Worm (Caenorhabditis elegans) whole organism, young adult: ENCODE measurements around the gene Y66C5A.2.

ENCODE experiments used
- F49E8.2 ChIP-seq: sonication (generic microtip); optimal IDR thresholded peaks from 3 replicates; lab custom pipeline; 2017; ENCODE audit warnings: missing genetic modification characterization, mild to moderate bottlenecking, missing compliant biosample characterization, antibody characterized with exemption, moderate library complexity; ENCODE audit not compliant: insufficient read depth
- aptf-3 ChIP-seq: fragments of 200-800 bp; sonication (Bioruptor generic); IDR thresholded peaks from 2 replicates; pipeline ENCODE4 v1.3.6; 2022; ENCODE audit warnings: missing genetic modification characterization, missing compliant biosample characterization
- bed-2 ChIP-seq: fragments of 200-800 bp; sonication (Bioruptor generic); IDR thresholded peaks from 2 replicates; pipeline ENCODE4 v1.3.6; 2022; ENCODE audit warnings: missing genetic modification reagents, missing genetic modification characterization, missing compliant biosample characterization
- ceh-100 ChIP-seq: fragments of 200-800 bp; sonication (Bioruptor generic); IDR thresholded peaks from 2 replicates; pipeline ENCODE4 v1.3.6; 2022; ENCODE audit warnings: missing genetic modification reagents, missing genetic modification characterization, missing compliant biosample characterization
- gei-17 ChIP-seq: fragments of 200-800 bp; sonication (Bioruptor generic); optimal IDR thresholded peaks from 2 replicates; lab custom pipeline; 2018; ENCODE audit warnings: mild to moderate bottlenecking, missing genetic modification characterization, missing compliant biosample characterization
- lin-35 ChIP-seq, 3 experiments: fragments of 150-350 bp in 2 of 3; sonication (generic microtip) in 1 of 3; optimal IDR thresholded peaks; 2 replicates each; lab custom pipeline; 2014 to 2018; ENCODE audit warnings: missing biosample characterization in 3 of 3, missing genetic modification characterization in 3 of 3, missing genetic modification reagents in 3 of 3
- snpc-4 ChIP-seq, 5 experiments: fragments of 150-350 bp in 1 of 5; sonication (generic microtip) in 4 of 5; optimal IDR thresholded peaks; 2 replicates each; lab custom pipeline; 2014 to 2018; ENCODE audit warnings: missing genetic modification characterization in 5 of 5, missing biosample characterization in 3 of 5, antibody characterized with exemption in 2 of 5, mild to moderate bottlenecking in 2 of 5, missing compliant biosample characterization in 2 of 5, missing genotype in 2 of 5, moderate library complexity in 2 of 5, missing genetic modification reagents in 1 of 5

DNA sequence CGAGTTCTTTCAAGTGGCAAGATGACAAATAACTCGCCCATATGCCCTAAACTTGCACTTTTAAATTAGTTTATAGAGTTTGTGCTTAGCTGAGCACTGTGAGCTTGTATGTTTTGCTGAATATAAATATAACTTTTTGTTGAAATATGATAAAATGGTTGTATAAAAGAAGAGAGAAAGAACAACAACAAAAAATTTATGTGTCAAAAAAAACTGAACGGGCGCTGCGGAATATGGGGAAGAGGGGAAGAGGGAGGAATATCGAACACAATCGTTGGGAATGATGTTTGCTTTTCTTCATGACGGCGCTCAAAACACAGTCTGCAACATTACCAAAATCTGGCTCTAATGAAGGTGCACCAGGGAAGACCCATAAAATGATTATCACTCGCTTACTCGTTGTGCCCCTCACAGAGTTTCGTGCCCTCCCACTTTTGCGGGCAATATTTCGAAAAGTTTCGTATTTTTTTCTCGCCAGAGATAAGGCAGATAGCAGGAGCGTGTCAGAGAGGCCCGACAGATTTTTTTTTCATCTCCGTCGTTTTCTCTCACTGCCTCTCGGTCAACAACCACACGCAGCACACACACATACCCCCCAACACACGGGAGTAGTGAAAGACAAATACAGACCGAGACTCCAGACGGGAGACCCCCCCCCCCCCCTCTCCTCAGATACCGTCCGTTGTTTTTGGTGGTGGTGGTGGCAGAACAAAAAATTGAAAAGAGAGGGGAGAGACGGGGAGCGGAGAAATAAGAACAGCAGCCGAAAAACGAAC, 45.3 kb downstream of the Y66C5A.2 start:
- no peak for TF ChIP-seq bed-2 (GFP tag; lab: Robert Waterston, UW)
- peak; percentile 22 for TF ChIP-seq gei-17 (GFP tag; lab: Kevin White, UChicago)
- no peak for TF ChIP-seq aptf-3 (GFP tag; lab: Robert Waterston, UW)
- no peak for TF ChIP-seq lin-35 (GFP tag; optimal IDR thresholded peaks at IDR 0.05; lab: Kevin White, UChicago)
- no peak for TF ChIP-seq ceh-100 (GFP tag; lab: Robert Waterston, UW)
- no peak for TF ChIP-seq snpc-4 (GFP tag; optimal IDR thresholded peaks at IDR 0.05; lab: Kevin White, UChicago)
- TF ChIP-seq snpc-4 (tag; optimal IDR thresholded peaks at IDR 0.05; lab: Kevin White, UChicago) = peak in 1 of 4 experiments; percentile 45
- no peak for TF ChIP-seq F49E8.2
